Fruit fly (Drosophila melanogaster) whole organism, embryonic: ENCODE data around the gene clumsy.
A peak's percentile ranks its signal among the peaks of the same experiment; 100 is the strongest.

Experiments
- Atf-2 ChIP-seq: fragments of 200-800 bp; sonication (Bioruptor generic); optimal IDR thresholded peaks from 2 replicates; lab custom pipeline; 2016; ENCODE audit warnings: missing biosample characterization, missing genetic modification characterization
- B-H2 ChIP-seq: fragments of 200-800 bp; sonication (Bioruptor generic); optimal IDR thresholded peaks from 2 replicates; lab custom pipeline; 2018; ENCODE audit warnings: missing biosample characterization, mild to moderate bottlenecking, missing genetic modification characterization
- CG10366 ChIP-seq: fragments of 200-800 bp; sonication (Bioruptor generic); IDR thresholded peaks from 2 replicates; pipeline ENCODE4 v1.3.6; 2022; ENCODE audit warnings: missing biosample characterization, missing genetic modification characterization
- CG11085 ChIP-seq: fragments of 200-800 bp; sonication (Bioruptor generic); IDR thresholded peaks from 2 replicates; pipeline ENCODE4 v1.3.6; 2022; ENCODE audit warnings: missing biosample characterization, missing genetic modification characterization
- CG11093 ChIP-seq: fragments of 200-800 bp; sonication (Bioruptor generic); IDR thresholded peaks from 3 replicates; pipeline ENCODE4 v1.3.6; 2022; ENCODE audit warnings: missing biosample characterization, missing genetic modification characterization
- CG12769 ChIP-seq: fragments of 200-800 bp; sonication (Bioruptor generic); optimal IDR thresholded peaks from 2 replicates; lab custom pipeline; 2019; ENCODE audit warnings: missing biosample characterization, mild to moderate bottlenecking, missing genetic modification characterization, moderate library complexity
- CG12942 ChIP-seq: fragments of 200-800 bp; sonication (Bioruptor generic); optimal IDR thresholded peaks from 3 replicates; lab custom pipeline; 2016; ENCODE audit warnings: missing biosample characterization, missing genetic modification characterization
- CG13123 ChIP-seq: fragments of 200-800 bp; sonication (Bioruptor generic); optimal IDR thresholded peaks from 2 replicates; lab custom pipeline; 2016; ENCODE audit warnings: missing biosample characterization, missing genetic modification characterization
- CG13424 ChIP-seq: fragments of 200-800 bp; sonication (Bioruptor generic); optimal IDR thresholded peaks from 2 replicates; lab custom pipeline; 2019; ENCODE audit warnings: missing biosample characterization, mild to moderate bottlenecking, missing genetic modification characterization, moderate library complexity
- CG16815 ChIP-seq: fragments of 200-800 bp; sonication (Bioruptor generic); optimal IDR thresholded peaks from 3 replicates; lab custom pipeline; 2017; ENCODE audit warnings: missing biosample characterization, mild to moderate bottlenecking, missing genetic modification characterization
- CG17829 ChIP-seq: fragments of 200-800 bp; optimal IDR thresholded peaks from 2 replicates; lab custom pipeline; 2019; ENCODE audit warnings: missing biosample characterization, mild to moderate bottlenecking, missing genetic modification characterization, moderate library complexity
- CG18599 ChIP-seq: fragments of 200-800 bp; sonication (Bioruptor generic); optimal IDR thresholded peaks from 3 replicates; lab custom pipeline; 2017; ENCODE audit warnings: missing biosample characterization, missing genetic modification characterization, mild to moderate bottlenecking, moderate library complexity, missing genetic modification reagents
- CG2875 ChIP-seq: fragments of 200-800 bp; sonication (Bioruptor generic); optimal IDR thresholded peaks from 2 replicates; lab custom pipeline; 2017; ENCODE audit warnings: missing biosample characterization, mild to moderate bottlenecking, missing genetic modification characterization, missing genetic modification reagents
- CG31365 ChIP-seq: fragments of 200-800 bp; sonication (Bioruptor generic); optimal IDR thresholded peaks from 2 replicates; lab custom pipeline; 2018; ENCODE audit warnings: missing biosample characterization, mild to moderate bottlenecking, missing genetic modification characterization
- CG31388 ChIP-seq: fragments of 200-800 bp; sonication (Bioruptor generic); optimal IDR thresholded peaks from 2 replicates; lab custom pipeline; 2016; ENCODE audit warnings: missing biosample characterization, missing genetic modification characterization
- CG4424 ChIP-seq: fragments of 200-800 bp; sonication (Bioruptor generic); optimal IDR thresholded peaks from 3 replicates; lab custom pipeline; 2016; ENCODE audit warnings: missing biosample characterization, missing genetic modification characterization
- CG4617 ChIP-seq: fragments of 200-800 bp; sonication (Bioruptor generic); optimal IDR thresholded peaks from 3 replicates; lab custom pipeline; 2016; ENCODE audit warnings: missing biosample characterization, missing genetic modification characterization, borderline replicate concordance
- CG7786 ChIP-seq: fragments of 200-800 bp; sonication (Bioruptor generic); optimal IDR thresholded peaks from 2 replicates; lab custom pipeline; 2016; ENCODE audit warnings: missing biosample characterization, missing genetic modification characterization
- CTCF ChIP-seq: fragments of 200-800 bp; sonication (Bioruptor generic); optimal IDR thresholded peaks from 2 replicates; lab custom pipeline; 2017; ENCODE audit warnings: missing biosample characterization, mild to moderate bottlenecking, missing genetic modification characterization, moderate library complexity
- E2f2 ChIP-seq: fragments of 200-800 bp; sonication (Bioruptor generic); IDR thresholded peaks from 2 replicates; pipeline ENCODE4 v1.3.6; 2022; ENCODE audit warnings: missing biosample characterization, missing genetic modification characterization
- Ets65A ChIP-seq: fragments of 200-800 bp; sonication (Bioruptor generic); peaks from one replicate; lab custom pipeline; 2016; ENCODE audit warnings: missing biosample characterization, missing genetic modification characterization
- HmgZ ChIP-seq: fragments of 200-800 bp; sonication (Bioruptor generic); optimal IDR thresholded peaks from 2 replicates; lab custom pipeline; 2018; ENCODE audit warnings: missing biosample characterization, mild to moderate bottlenecking, missing genetic modification characterization
- Hr3 ChIP-seq: fragments of 200-800 bp; sonication (Bioruptor generic); optimal IDR thresholded peaks from 3 replicates; lab custom pipeline; 2016; ENCODE audit warnings: missing biosample characterization, missing genetic modification characterization
- Hr78 ChIP-seq, 2 experiments: fragments of 200-800 bp in 1 of 2; fragments of >200 bp in 1 of 2; sonication (Bioruptor generic) in 1 of 2; optimal IDR thresholded peaks; 2 replicates each; lab custom pipeline; 2017 to 2019; ENCODE audit warnings: missing biosample characterization in 2 of 2, missing genetic modification characterization in 2 of 2, mild to moderate bottlenecking in 1 of 2, moderate library complexity in 1 of 2
- MESR4 ChIP-seq: fragments of 200-800 bp; sonication (Bioruptor generic); optimal IDR thresholded peaks from 2 replicates; lab custom pipeline; 2018; ENCODE audit warnings: missing biosample characterization, mild to moderate bottlenecking, missing genetic modification characterization, moderate library complexity
- Mad ChIP-seq: fragments of 200-800 bp; sonication (Bioruptor generic); optimal IDR thresholded peaks from 2 replicates; lab custom pipeline; 2016; ENCODE audit warnings: missing biosample characterization, missing genetic modification characterization
- Opbp ChIP-seq: fragments of 200-800 bp; sonication (Bioruptor generic); IDR thresholded peaks from 3 replicates; pipeline ENCODE4 v1.3.6; 2022; ENCODE audit warnings: missing biosample characterization, missing genetic modification characterization; ENCODE audit not compliant: partially characterized antibody
- Optix ChIP-seq: fragments of 200-800 bp; sonication (Bioruptor generic); IDR thresholded peaks from 3 replicates; pipeline ENCODE4 v1.3.6; 2022; ENCODE audit warnings: missing biosample characterization, missing genetic modification characterization
- Vsx1 ChIP-seq: fragments of 200-800 bp; sonication (Bioruptor generic); optimal IDR thresholded peaks from 2 replicates; lab custom pipeline; 2017; ENCODE audit warnings: missing biosample characterization, mild to moderate bottlenecking, missing genetic modification characterization, missing genetic modification reagents
- caup ChIP-seq: fragments of 200-800 bp; sonication (Bioruptor generic); optimal IDR thresholded peaks from 3 replicates; lab custom pipeline; 2017; ENCODE audit warnings: missing biosample characterization, mild to moderate bottlenecking, missing genetic modification characterization, moderate library complexity; ENCODE audit not compliant: severe bottlenecking
- chinmo ChIP-seq: fragments of 200-800 bp; sonication (Bioruptor generic); IDR thresholded peaks from 4 replicates; pipeline ENCODE4 v1.3.6; 2022; ENCODE audit warnings: missing biosample characterization, missing genetic modification characterization; ENCODE audit not compliant: partially characterized antibody
- ci ChIP-seq: fragments of 200-800 bp; sonication (Bioruptor generic); IDR thresholded peaks from 3 replicates; pipeline ENCODE4 v1.3.6; 2022; ENCODE audit warnings: missing biosample characterization, missing genetic modification characterization
- croc ChIP-seq: fragments of 200-800 bp; sonication (Bioruptor generic); conservative IDR thresholded peaks from 3 replicates; pipeline ENCODE4 v1.3.6; 2022; ENCODE audit warnings: missing biosample characterization, missing genetic modification characterization
- dpn ChIP-seq, 2 experiments: fragments of 200-800 bp; sonication (Bioruptor generic); optimal IDR thresholded peaks; 3 replicates each; lab custom pipeline; 2016; ENCODE audit warnings: missing biosample characterization in 2 of 2, missing genetic modification characterization in 2 of 2
- exex ChIP-seq: fragments of 200-800 bp; sonication (Bioruptor generic); optimal IDR thresholded peaks from 4 replicates; lab custom pipeline; 2018; ENCODE audit warnings: missing biosample characterization, mild to moderate bottlenecking, missing genetic modification characterization, moderate library complexity
- fd102C ChIP-seq: fragments of 200-800 bp; sonication (Bioruptor generic); optimal IDR thresholded peaks from 2 replicates; lab custom pipeline; 2018; ENCODE audit warnings: missing biosample characterization, mild to moderate bottlenecking, missing genetic modification characterization, moderate library complexity
- fd96Cb ChIP-seq: fragments of 200-800 bp; sonication (Bioruptor generic); optimal IDR thresholded peaks from 2 replicates; lab custom pipeline; 2018; ENCODE audit warnings: missing biosample characterization, mild to moderate bottlenecking, missing genetic modification characterization, moderate library complexity
- ftz-f1 ChIP-seq: fragments of 200-800 bp; sonication (Bioruptor generic); optimal IDR thresholded peaks from 2 replicates; lab custom pipeline; 2016; ENCODE audit warnings: missing biosample characterization, missing genetic modification characterization
- grau ChIP-seq: fragments of 200-800 bp; optimal IDR thresholded peaks from 3 replicates; lab custom pipeline; 2019; ENCODE audit warnings: missing biosample characterization, mild to moderate bottlenecking, missing genetic modification characterization, moderate library complexity
- ham ChIP-seq: fragments of 200-800 bp; sonication (Bioruptor generic); IDR thresholded peaks from 2 replicates; pipeline ENCODE4 v1.3.6; 2022; ENCODE audit warnings: missing biosample characterization, missing genetic modification characterization
- jumu ChIP-seq: fragments of 200-800 bp; sonication (Bioruptor generic); optimal IDR thresholded peaks from 3 replicates; lab custom pipeline; 2016; ENCODE audit warnings: missing biosample characterization, missing genetic modification characterization
- luna ChIP-seq: fragments of 200-800 bp; sonication (Bioruptor generic); optimal IDR thresholded peaks from 2 replicates; lab custom pipeline; 2016; ENCODE audit warnings: missing biosample characterization, missing genetic modification characterization
- org-1 ChIP-seq: fragments of 200-800 bp; sonication (Bioruptor generic); optimal IDR thresholded peaks from 2 replicates; lab custom pipeline; 2017; ENCODE audit warnings: missing biosample characterization, missing genetic modification characterization
- repo ChIP-seq: fragments of 200-800 bp; sonication (Bioruptor generic); optimal IDR thresholded peaks from 2 replicates; lab custom pipeline; 2016; ENCODE audit warnings: missing biosample characterization, missing genetic modification characterization
- rib ChIP-seq: fragments of 200-800 bp; sonication (Bioruptor generic); IDR thresholded peaks from 2 replicates; pipeline ENCODE4 v1.3.6; 2022; ENCODE audit warnings: missing biosample characterization, missing genetic modification characterization
- sd ChIP-seq: fragments of 200-800 bp; sonication (Bioruptor generic); optimal IDR thresholded peaks from 3 replicates; lab custom pipeline; 2018; ENCODE audit warnings: missing biosample characterization, mild to moderate bottlenecking, missing genetic modification characterization, moderate library complexity
- stwl ChIP-seq: fragments of 200-800 bp; sonication (Bioruptor generic); optimal IDR thresholded peaks from 3 replicates; lab custom pipeline; 2018; ENCODE audit warnings: missing biosample characterization, mild to moderate bottlenecking, missing genetic modification characterization, moderate library complexity
- tin ChIP-seq: fragments of 200-800 bp; sonication (Bioruptor generic); optimal IDR thresholded peaks from 3 replicates; lab custom pipeline; 2016; ENCODE audit warnings: missing biosample characterization, missing genetic modification characterization
- tll ChIP-seq, 2 experiments: fragments of 200-800 bp in 1 of 2; fragments of >200 bp in 1 of 2; sonication (Bioruptor generic) in 1 of 2; optimal IDR thresholded peaks; 2 replicates each; lab custom pipeline; 2017 to 2019; ENCODE audit warnings: missing biosample characterization in 2 of 2, missing genetic modification characterization in 2 of 2, mild to moderate bottlenecking in 1 of 2, moderate library complexity in 1 of 2
- vvl ChIP-seq: fragments of 200-800 bp; sonication (Bioruptor generic); IDR thresholded peaks from 2 replicates; pipeline ENCODE4 v1.3.6; 2022; ENCODE audit warnings: missing biosample characterization, missing genetic modification characterization

The clumsy gene

dm6 chr2L:21218240-21218911 is 12.1 kb downstream of the clumsy start, which contains the start of gene CG8679 (continued):
- peak; percentile 31 for TF ChIP-seq B-H2
- TF ChIP-seq stwl (tag; lab: Kevin White, UChicago), result peak; percentile 58
- peak; percentile 8 for TF ChIP-seq CG4617 (GFP tag; lab: Kevin White, UChicago)
- no peak for TF ChIP-seq Mad (GFP tag; lab: Kevin White, UChicago)
- TF ChIP-seq chinmo (GFP tag; lab: Robert Waterston, UW), result peak; percentile 98
- no peak for TF ChIP-seq CG13424 (tag; lab: Kevin White, UChicago)
- TF ChIP-seq CG13123 (GFP tag; lab: Kevin White, UChicago), result no peak
- no peak for TF ChIP-seq CG31388
- TF ChIP-seq exex (tag; lab: Kevin White, UChicago), result no peak
- TF ChIP-seq repo, result no peak
- TF ChIP-seq tll (GFP tag; optimal IDR thresholded peaks at IDR 0.05; lab: Kevin White, UChicago), result no peak
- TF ChIP-seq sd (tag; lab: Kevin White, UChicago), result no peak
- TF ChIP-seq ftz-f1 (GFP tag; lab: Kevin White, UChicago), result peak; percentile 97
- TF ChIP-seq Ets65A (GFP tag; lab: Kevin White, UChicago), result peak; percentile 74
- no peak for TF ChIP-seq CG16815 (GFP tag; lab: Kevin White, UChicago)
- TF ChIP-seq HmgZ, result peak; percentile 60
- TF ChIP-seq Opbp (GFP tag; lab: Robert Waterston, UW), result 0 out of 3 replicates have a peak, but pooled peaks have one; percentile 51
- TF ChIP-seq org-1, result peak; percentile 40
- 0 out of 2 replicates have a peak, but pooled peaks have one; percentile 12 for TF ChIP-seq vvl
- no peak for TF ChIP-seq CG2875
- TF ChIP-seq CG17829 (tag; lab: Kevin White, UChicago), result peak; percentile 31
- TF ChIP-seq Vsx1 (GFP tag; lab: Kevin White, UChicago), result no peak
- TF ChIP-seq CG7786 (GFP tag; lab: Kevin White, UChicago), result no peak
- TF ChIP-seq croc (GFP tag; lab: Robert Waterston, UW), result no peak
- no peak for TF ChIP-seq CG12942 (GFP tag; lab: Kevin White, UChicago)
- peak; percentile 20 for TF ChIP-seq CG18599 (GFP tag; lab: Kevin White, UChicago)
- no peak for TF ChIP-seq fd102C
- peak; percentile 97 for TF ChIP-seq E2f2 (GFP tag; lab: Robert Waterston, UW)
- peak; percentile 95 for TF ChIP-seq rib (GFP tag; lab: Robert Waterston, UW)
- TF ChIP-seq Hr3, result peak; percentile 32
- TF ChIP-seq Optix (GFP tag; lab: Robert Waterston, UW), result no peak
- peak; percentile 50 for TF ChIP-seq CTCF (GFP tag; lab: Kevin White, UChicago)
- TF ChIP-seq CG4424 (GFP tag; lab: Kevin White, UChicago), result no peak
- peak; percentile 52 for TF ChIP-seq MESR4
- no peak for TF ChIP-seq CG31365
- TF ChIP-seq CG10366, result no peak
- peak; percentile 32 for TF ChIP-seq caup (GFP tag; lab: Kevin White, UChicago)
- TF ChIP-seq dpn (GFP tag; optimal IDR thresholded peaks at IDR 0.05; lab: Kevin White, UChicago), result no peak
- peak; percentile 18 for TF ChIP-seq jumu
- no peak for TF ChIP-seq Hr78 (GFP tag; optimal IDR thresholded peaks at IDR 0.05; lab: Kevin White, UChicago)
- no peak for TF ChIP-seq ci (GFP tag; lab: Robert Waterston, UW)
- no peak for TF ChIP-seq tin (GFP tag; lab: Kevin White, UChicago)
- TF ChIP-seq CG11093 (GFP tag; lab: Robert Waterston, UW), result no peak
- no peak for TF ChIP-seq CG11085
- TF ChIP-seq ham, result no peak
- TF ChIP-seq fd96Cb (tag; lab: Kevin White, UChicago), result no peak
- TF ChIP-seq CG12769 (tag; lab: Kevin White, UChicago), result peak; percentile 75
- TF ChIP-seq luna (GFP tag; lab: Kevin White, UChicago), result no peak
- TF ChIP-seq grau, result no peak
- TF ChIP-seq Atf-2 (GFP tag; lab: Kevin White, UChicago), result no peak
